Comparison of ENCODE assay signal across 5 fruit fly cellular contexts in genomic region chr3R:23297132-23297862, dm6.
TF ChIP-seq lines count a peak whose summit lies in the region.

No protein-coding gene starts in this region.

- no peak for TF ChIP-seq CTCF in whole organism, embryonic (GFP tag; optimal IDR thresholded peaks at IDR 0.05; lab: Kevin White, UChicago)

TF ChIP-seq in whole organism, adult, 20 proteins besides CTCF, POLR2A, EP300 and RAD21:
- peak; percentile 36 for TF ChIP-seq kay (GFP tag; lab: Kevin White, UChicago; ENCODE audit: borderline replicate concordance)
- TF ChIP-seq Crg-1 (GFP tag; optimal IDR thresholded peaks at IDR 0.05; lab: Kevin White, UChicago) = no peak
- TF ChIP-seq tj (GFP tag; optimal IDR thresholded peaks at IDR 0.05; lab: Kevin White, UChicago) = no peak
- no peak for TF ChIP-seq CG14711 (tag; optimal IDR thresholded peaks at IDR 0.05; lab: Kevin White, UChicago)
- TF ChIP-seq Hr96 (GFP tag; optimal IDR thresholded peaks at IDR 0.05; lab: Kevin White, UChicago) = no peak

TF ChIP-seq in whole organism, embryonic, 481 proteins besides CTCF, POLR2A, EP300 and RAD21 (continues in another document):
- TF ChIP-seq CG12104 (GFP tag; optimal IDR thresholded peaks at IDR 0.05; lab: Kevin White, UChicago) (no peak), CG11085 (GFP tag; IDR thresholded peaks at IDR 0.05; lab: Robert Waterston, UW) (no peak), sisA (GFP tag; IDR thresholded peaks at IDR 0.05; lab: Robert Waterston, UW) (peak; percentile 37; the same call in 1 of the 2 replicates), Hmr (GFP tag; optimal IDR thresholded peaks at IDR 0.05; lab: Kevin White, UChicago) (peak; percentile 0), CG16863 (GFP tag; optimal IDR thresholded peaks at IDR 0.05; lab: Kevin White, UChicago) (no peak), C15 (GFP tag; IDR thresholded peaks at IDR 0.05; lab: Robert Waterston, UW) (no peak), CG15696 (tag; optimal IDR thresholded peaks at IDR 0.05; lab: Kevin White, UChicago) (peak; percentile 63), vvl (GFP tag; IDR thresholded peaks at IDR 0.05; lab: Robert Waterston, UW) (peak; percentile 15; the same call in 1 of the 2 replicates), row (GFP tag; IDR thresholded peaks at IDR 0.05; lab: Robert Waterston, UW) (peak; percentile 46; the same call in 1 of the 3 replicates), Ets97D (GFP tag; optimal IDR thresholded peaks at IDR 0.05; lab: Kevin White, UChicago) (peak; percentile 83), croc (GFP tag; conservative IDR thresholded peaks at IDR 0.05; lab: Robert Waterston, UW) (no peak; the same call in 2 of the 3 replicates), Sox102F (GFP tag; optimal IDR thresholded peaks at IDR 0.05; lab: Kevin White, UChicago) (peak; percentile 55), CG10979 (tag; optimal IDR thresholded peaks at IDR 0.05; lab: Kevin White, UChicago) (peak; percentile 69), CG4404 (GFP tag; IDR thresholded peaks at IDR 0.05; lab: Robert Waterston, UW) (no peak), insv (GFP tag; optimal IDR thresholded peaks at IDR 0.05; lab: Kevin White, UChicago) (no peak), pan (optimal IDR thresholded peaks at IDR 0.05; lab: Kevin White, UChicago) (no peak), pan (GFP tag; optimal IDR thresholded peaks at IDR 0.05 in 1 of 2, IDR thresholded peaks at IDR 0.05 in 1 of 2) (no peak), Rfx (GFP tag; IDR thresholded peaks at IDR 0.05; lab: Robert Waterston, UW) (peak; percentile 54; the same call in 1 of the 2 replicates), slbo (GFP tag; IDR thresholded peaks at IDR 0.05; lab: Robert Waterston, UW) (0 out of 2 replicates have a peak, but pooled peaks have one; percentile 24), kni (GFP tag; optimal IDR thresholded peaks at IDR 0.05; lab: Kevin White, UChicago) (peak; percentile 71)

TF ChIP-seq in whole organism, prepupa, 60 proteins besides CTCF, POLR2A, EP300 and RAD21 (continues in another document):
- TF ChIP-seq achi (GFP tag; optimal IDR thresholded peaks at IDR 0.05; lab: Kevin White, UChicago) = peak; percentile 38
- TF ChIP-seq CG9139 (GFP tag; optimal IDR thresholded peaks at IDR 0.05; lab: Kevin White, UChicago) = no peak
- TF ChIP-seq CG11294 (GFP tag; IDR thresholded peaks at IDR 0.05; lab: Robert Waterston, UW) = no peak
- TF ChIP-seq ss (GFP tag; optimal IDR thresholded peaks at IDR 0.05; lab: Kevin White, UChicago) = peak in 1 of 2 experiments; percentile 17
- no peak for TF ChIP-seq CG6808 (GFP tag; optimal IDR thresholded peaks at IDR 0.05; lab: Kevin White, UChicago)
- TF ChIP-seq Lpt (GFP tag; optimal IDR thresholded peaks at IDR 0.05; lab: Kevin White, UChicago) = no peak
- peak; percentile 52 for TF ChIP-seq Smox (GFP tag; optimal IDR thresholded peaks at IDR 0.05; lab: Kevin White, UChicago)
- TF ChIP-seq CG6792 (GFP tag; optimal IDR thresholded peaks at IDR 0.05; lab: Kevin White, UChicago) = peak; percentile 43
- no peak for TF ChIP-seq CG8119 (GFP tag; IDR thresholded peaks at IDR 0.05; lab: Robert Waterston, UW)
- TF ChIP-seq CG6163 (GFP tag; IDR thresholded peaks at IDR 0.05; lab: Robert Waterston, UW) = peak; percentile 40; the same call in 2 of the 3 replicates
- TF ChIP-seq CG6854 (GFP tag; optimal IDR thresholded peaks at IDR 0.05; lab: Kevin White, UChicago) = no peak
- peak; percentile 47 for TF ChIP-seq acj6 (GFP tag; optimal IDR thresholded peaks at IDR 0.05; lab: Kevin White, UChicago)
- TF ChIP-seq dac (GFP tag; optimal IDR thresholded peaks at IDR 0.05; lab: Kevin White, UChicago) = no peak
- peak; percentile 65 for TF ChIP-seq cyc (GFP tag; optimal IDR thresholded peaks at IDR 0.05; lab: Kevin White, UChicago)
- peak; percentile 43 for TF ChIP-seq CG3919 (GFP tag; optimal IDR thresholded peaks at IDR 0.05; lab: Kevin White, UChicago)
- peak; percentile 13 for TF ChIP-seq Sox14 (GFP tag; optimal IDR thresholded peaks at IDR 0.05; lab: Kevin White, UChicago)
- no peak for TF ChIP-seq CG1621 (tag; optimal IDR thresholded peaks at IDR 0.05; lab: Kevin White, UChicago)
- TF ChIP-seq CG6276 (GFP tag; optimal IDR thresholded peaks at IDR 0.05; lab: Kevin White, UChicago) = no peak
- TF ChIP-seq Eip75B (GFP tag; optimal IDR thresholded peaks at IDR 0.05; lab: Kevin White, UChicago) = peak; percentile 34
- TF ChIP-seq Hr39 (GFP tag; optimal IDR thresholded peaks at IDR 0.05; lab: Kevin White, UChicago) = peak; percentile 53
- peak; percentile 30 for TF ChIP-seq OdsH (GFP tag; optimal IDR thresholded peaks at IDR 0.05; lab: Kevin White, UChicago)
- TF ChIP-seq vri (GFP tag; optimal IDR thresholded peaks at IDR 0.05; lab: Kevin White, UChicago) = peak; percentile 37
- TF ChIP-seq fd59A (GFP tag; optimal IDR thresholded peaks at IDR 0.05; lab: Kevin White, UChicago) = no peak

TF ChIP-seq in whole organism, pupa, 21 proteins besides CTCF, POLR2A, EP300 and RAD21:
- no peak for TF ChIP-seq CG8301 (tag; optimal IDR thresholded peaks at IDR 0.05; lab: Kevin White, UChicago)
- no peak for TF ChIP-seq CG9948 (tag; optimal IDR thresholded peaks at IDR 0.05; lab: Kevin White, UChicago)
- no peak for TF ChIP-seq fd96Ca (GFP tag; IDR thresholded peaks at IDR 0.05; lab: Robert Waterston, UW)
- TF ChIP-seq Ets98B (GFP tag; IDR thresholded peaks at IDR 0.05; lab: Robert Waterston, UW) = no peak
- TF ChIP-seq CG17806 (tag; optimal IDR thresholded peaks at IDR 0.05; lab: Kevin White, UChicago) = no peak
- TF ChIP-seq rn (GFP tag; IDR thresholded peaks at IDR 0.05; lab: Robert Waterston, UW) = no peak
- no peak for TF ChIP-seq CG34367 (tag; optimal IDR thresholded peaks at IDR 0.05; lab: Kevin White, UChicago)
- TF ChIP-seq Snoo (tag; optimal IDR thresholded peaks at IDR 0.05; lab: Kevin White, UChicago) = peak; percentile 28
- TF ChIP-seq CG32121 (GFP tag; IDR thresholded peaks at IDR 0.05; lab: Robert Waterston, UW) = no peak
- TF ChIP-seq D1 (tag; optimal IDR thresholded peaks at IDR 0.05; lab: Kevin White, UChicago) = no peak
- no peak for TF ChIP-seq CG4496 (GFP tag; IDR thresholded peaks at IDR 0.05; lab: Robert Waterston, UW)
- TF ChIP-seq CG10348 (GFP tag; IDR thresholded peaks at IDR 0.05; lab: Robert Waterston, UW) = no peak
- peak; percentile 18 for TF ChIP-seq CG8159 (tag; optimal IDR thresholded peaks at IDR 0.05; lab: Kevin White, UChicago)
- TF ChIP-seq Pif1B (GFP tag; optimal IDR thresholded peaks at IDR 0.05; lab: Kevin White, UChicago) = no peak
- TF ChIP-seq CG15710 (tag; optimal IDR thresholded peaks at IDR 0.05; lab: Kevin White, UChicago) = peak; percentile 6
- no peak for TF ChIP-seq CG13204 (GFP tag; optimal IDR thresholded peaks at IDR 0.05; lab: Kevin White, UChicago)
- TF ChIP-seq CG12605 (GFP tag; IDR thresholded peaks at IDR 0.05; lab: Robert Waterston, UW) = no peak
- no peak for TF ChIP-seq Pif1A (GFP tag; optimal IDR thresholded peaks at IDR 0.05; lab: Kevin White, UChicago)
- TF ChIP-seq gl (tag; optimal IDR thresholded peaks at IDR 0.05; lab: Kevin White, UChicago) = no peak
- no peak for TF ChIP-seq EcR (GFP tag; optimal IDR thresholded peaks at IDR 0.05; lab: Kevin White, UChicago)
- TF ChIP-seq CG14655 (GFP tag; optimal IDR thresholded peaks at IDR 0.05; lab: Kevin White, UChicago) = peak; percentile 25

TF ChIP-seq in whole organism, wandering third instar larva, 38 proteins besides CTCF, POLR2A, EP300 and RAD21 (continues in another document):
- TF ChIP-seq Hnf4 (GFP tag; optimal IDR thresholded peaks at IDR 0.05; lab: Kevin White, UChicago) = peak; percentile 63
- peak; percentile 62 for TF ChIP-seq psq (GFP tag; optimal IDR thresholded peaks at IDR 0.05; lab: Kevin White, UChicago)
- TF ChIP-seq CG32264 (GFP tag; optimal IDR thresholded peaks at IDR 0.05; lab: Kevin White, UChicago) = peak; percentile 2
- TF ChIP-seq Mio (GFP tag; optimal IDR thresholded peaks at IDR 0.05; lab: Kevin White, UChicago) = no peak
- TF ChIP-seq usp (GFP tag; optimal IDR thresholded peaks at IDR 0.05; lab: Kevin White, UChicago) = no peak
- peak; percentile 34 for TF ChIP-seq brk (GFP tag; optimal IDR thresholded peaks at IDR 0.05; lab: Kevin White, UChicago)
- TF ChIP-seq N (GFP tag; optimal IDR thresholded peaks at IDR 0.05; lab: Kevin White, UChicago) = no peak
- TF ChIP-seq dsf (GFP tag; optimal IDR thresholded peaks at IDR 0.05; lab: Kevin White, UChicago; ENCODE audit: borderline replicate concordance) = peak; percentile 4
- no peak for TF ChIP-seq Hr83 (GFP tag; optimal IDR thresholded peaks at IDR 0.05; lab: Kevin White, UChicago; ENCODE audit: poor library complexity, severe bottlenecking)
- peak; percentile 36 for TF ChIP-seq tai (GFP tag; optimal IDR thresholded peaks at IDR 0.05; lab: Kevin White, UChicago)
- TF ChIP-seq sv (GFP tag; optimal IDR thresholded peaks at IDR 0.05; lab: Kevin White, UChicago) = no peak
- no peak for TF ChIP-seq GATAd (GFP tag; optimal IDR thresholded peaks at IDR 0.05; lab: Kevin White, UChicago)
- no peak for TF ChIP-seq Dfd (GFP tag; optimal IDR thresholded peaks at IDR 0.05; lab: Kevin White, UChicago)
- peak; percentile 5 for TF ChIP-seq sage (GFP tag; optimal IDR thresholded peaks at IDR 0.05; lab: Kevin White, UChicago)
- peak; percentile 58 for TF ChIP-seq OdsH (GFP tag; optimal IDR thresholded peaks at IDR 0.05; lab: Kevin White, UChicago)
- TF ChIP-seq ey (GFP tag; optimal IDR thresholded peaks at IDR 0.05; lab: Kevin White, UChicago) = peak; percentile 68
- peak in 1 of 2 experiments; percentile 77 for TF ChIP-seq foxo (GFP tag; optimal IDR thresholded peaks at IDR 0.05; lab: Kevin White, UChicago)
- peak; percentile 63 for TF ChIP-seq fru (GFP tag; optimal IDR thresholded peaks at IDR 0.05; lab: Kevin White, UChicago)
- TF ChIP-seq Abd-B (GFP tag; optimal IDR thresholded peaks at IDR 0.05; lab: Kevin White, UChicago) = no peak
- TF ChIP-seq Rel (GFP tag; optimal IDR thresholded peaks at IDR 0.05; lab: Kevin White, UChicago) = no peak
- TF ChIP-seq Rel (tag; optimal IDR thresholded peaks at IDR 0.05; lab: Kevin White, UChicago) = no peak
- no peak for TF ChIP-seq Jra (GFP tag; optimal IDR thresholded peaks at IDR 0.05; lab: Kevin White, UChicago)
- TF ChIP-seq h (GFP tag; optimal IDR thresholded peaks at IDR 0.05; lab: Kevin White, UChicago) = peak; percentile 75
- no peak for TF ChIP-seq Vsx2 (GFP tag; optimal IDR thresholded peaks at IDR 0.05; lab: Kevin White, UChicago; ENCODE audit: partially characterized antibody)
- TF ChIP-seq Myc (optimal IDR thresholded peaks at IDR 0.05; lab: Kevin White, UChicago) = no peak
- TF ChIP-seq lola (GFP tag; optimal IDR thresholded peaks at IDR 0.05; lab: Kevin White, UChicago) = no peak
- peak; percentile 14 for TF ChIP-seq woc (GFP tag; optimal IDR thresholded peaks at IDR 0.05; lab: Kevin White, UChicago)
- no peak for TF ChIP-seq Hr78 (GFP tag; optimal IDR thresholded peaks at IDR 0.05; lab: Kevin White, UChicago)
- no peak for TF ChIP-seq CrebA (GFP tag; optimal IDR thresholded peaks at IDR 0.05; lab: Kevin White, UChicago; ENCODE audit: borderline replicate concordance)
- no peak for TF ChIP-seq Dif (GFP tag; optimal IDR thresholded peaks at IDR 0.05; lab: Kevin White, UChicago; ENCODE audit: partially characterized antibody)
- peak; percentile 66 for TF ChIP-seq Sp1 (GFP tag; optimal IDR thresholded peaks at IDR 0.05; lab: Kevin White, UChicago)
